Worm (Caenorhabditis elegans) whole organism, L1 larva: Measurements from ENCODE around the gene F26F12.3.

Experiments used
- nhr-19 ChIP-seq: fragments of 200-800 bp; sonication (Bioruptor generic); conservative IDR thresholded peaks from 2 replicates; pipeline ENCODE4 v1.3.6; 2022; ENCODE audit warnings: missing genetic modification characterization, missing compliant biosample characterization
- skn-1 ChIP-seq: fragments of 150-350 bp; optimal IDR thresholded peaks from 2 replicates; lab custom pipeline; 2014; ENCODE audit warnings: missing biosample characterization, missing genetic modification characterization

- TF ChIP-seq skn-1 (no peak), nhr-19 (GFP tag; lab: Robert Waterston, UW) (no peak)
Measured at ce11 chrV:5798132-5798531, 47.4 kb downstream of the F26F12.3 start, which contains the start of gene nstp-3.
